Worm (Caenorhabditis elegans): ENCODE results near the gene cwp-4.

cwp-4 gene

DNA sequence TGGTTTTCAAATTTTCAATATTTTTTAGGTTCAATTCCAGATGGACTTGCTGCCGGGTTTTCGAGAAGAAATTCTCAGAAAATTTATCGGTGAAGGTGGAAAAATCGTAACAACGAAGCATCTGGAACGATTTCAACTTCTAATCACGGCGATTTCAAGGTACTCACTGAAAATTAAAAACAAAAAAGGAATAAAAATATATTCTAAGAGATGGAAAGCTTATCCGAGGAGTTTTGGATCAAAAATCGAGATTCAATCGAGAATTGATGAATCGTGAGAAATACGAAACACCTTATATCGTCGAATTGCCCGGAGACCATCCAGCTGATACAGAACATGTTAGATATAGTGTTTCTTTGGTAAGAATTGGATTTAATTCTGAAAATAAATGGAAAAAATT is 1.2 kb upstream of the cwp-4 start, which contains the start of gene K11D12.12:
Gene K11D12.12, plus strand, starts transcription at position 29 of the 400 bp plus-strand sequence.
- TF ChIP-seq snpc-4 (tag; optimal IDR thresholded peaks at IDR 0.05) (no peak), nhr-41 (GFP tag; IDR thresholded peaks at IDR 0.05) (no peak), T20F7.1 (GFP tag; optimal IDR thresholded peaks at IDR 0.05) (no peak), mdl-1 (tag; optimal IDR thresholded peaks at IDR 0.05) (no peak), ztf-11 (tag; optimal IDR thresholded peaks at IDR 0.05) (no peak), aha-1 (tag) (no peak), gei-8 (GFP tag; optimal IDR thresholded peaks at IDR 0.05) (no peak), hlh-30 (tag; optimal IDR thresholded peaks at IDR 0.05; ENCODE audit: insufficient read depth) (no peak), hlh-11 (tag; optimal IDR thresholded peaks at IDR 0.05) (no peak), F26F4.8 (GFP tag; conservative IDR thresholded peaks at IDR 0.05) (no peak), nhr-28 (tag; optimal IDR thresholded peaks at IDR 0.05) (no peak)

ce11 chrV:5064761-5065421 is 11.5 kb downstream of the cwp-4 start, which contains the start of gene mlk-1:
TSS of gene mlk-1 (minus strand) at chrV:5064811.
- no peak for TF ChIP-seq egl-27 (tag; optimal IDR thresholded peaks at IDR 0.05)
- TF ChIP-seq spr-1 (tag; optimal IDR thresholded peaks at IDR 0.05): peak; percentile 12
- peak; percentile 26 for TF ChIP-seq pqm-1 (tag; optimal IDR thresholded peaks at IDR 0.05)
- TF ChIP-seq daf-16 (GFP tag; optimal IDR thresholded peaks at IDR 0.05): no peak
- TF ChIP-seq daf-16 (tag; optimal IDR thresholded peaks at IDR 0.05): peak; percentile 31
- peak; percentile 62 for TF ChIP-seq dve-1 (tag; optimal IDR thresholded peaks at IDR 0.05; ENCODE audit: insufficient read depth)
- TF ChIP-seq hlh-30 (tag; optimal IDR thresholded peaks at IDR 0.05; ENCODE audit: insufficient read depth): peak; percentile 96
- no peak for TF ChIP-seq ceh-32 (tag; optimal IDR thresholded peaks at IDR 0.05; ENCODE audit: poor library complexity)
- TF ChIP-seq nhr-237 (tag; optimal IDR thresholded peaks at IDR 0.05): no peak
- peak; percentile 88 for TF ChIP-seq nhr-28 (tag; optimal IDR thresholded peaks at IDR 0.05)
- no peak for TF ChIP-seq mxl-2 (GFP tag; conservative IDR thresholded peaks at IDR 0.05)
- peak; percentile 34 for TF ChIP-seq mes-2 (tag; optimal IDR thresholded peaks at IDR 0.05; ENCODE audit: poor library complexity, severe bottlenecking)
- TF ChIP-seq lin-1 (GFP tag; IDR thresholded peaks at IDR 0.05): 0 out of 2 replicates have a peak, but pooled peaks have one; percentile 18
- no peak for TF ChIP-seq lin-15B (tag; optimal IDR thresholded peaks at IDR 0.05)
- TF ChIP-seq daf-12 (tag; optimal IDR thresholded peaks at IDR 0.05): no peak
- TF ChIP-seq arid-1 (GFP tag; conservative IDR thresholded peaks at IDR 0.05): peak; percentile 44; the same call in 1 of the 2 replicates
- no peak for TF ChIP-seq spr-3 (GFP tag; optimal IDR thresholded peaks at IDR 0.05)
- TF ChIP-seq unc-62 (GFP tag; optimal IDR thresholded peaks at IDR 0.05 in 1 of 2): peak in 1 of 2 experiments; percentile 99
- TF ChIP-seq unc-62 (tag; optimal IDR thresholded peaks at IDR 0.05): no peak
- TF ChIP-seq hif-1 (tag; optimal IDR thresholded peaks at IDR 0.05): peak in 1 of 2 experiments; percentile 64
- peak; percentile 54; the same call in 1 of the 2 replicates for TF ChIP-seq mdt-29 (GFP tag; IDR thresholded peaks at IDR 0.05)
- peak; percentile 77 for TF ChIP-seq hlh-11 (tag; optimal IDR thresholded peaks at IDR 0.05)
- no peak for TF ChIP-seq ZK546.5 (tag; optimal IDR thresholded peaks at IDR 0.05)
- TF ChIP-seq set-16 (GFP tag; IDR thresholded peaks at IDR 0.05): peak; percentile 46; the same call in 1 of the 2 replicates
- no peak for TF ChIP-seq pha-4 (GFP tag; IDR thresholded peaks at IDR 0.05)
- no peak for TF ChIP-seq pha-4 (tag; optimal IDR thresholded peaks at IDR 0.05)
- TF ChIP-seq saeg-2 (GFP tag; IDR thresholded peaks at IDR 0.05): no peak
- TF ChIP-seq ceh-62 (tag; optimal IDR thresholded peaks at IDR 0.05): no peak
- TF ChIP-seq fkh-10 (GFP tag; optimal IDR thresholded peaks at IDR 0.05): peak; percentile 63
- TF ChIP-seq fos-1 (tag; optimal IDR thresholded peaks at IDR 0.05): no peak
- TF ChIP-seq duxl-1 (tag; optimal IDR thresholded peaks at IDR 0.05; ENCODE audit: poor library complexity): no peak
- TF ChIP-seq nhr-6 (tag; optimal IDR thresholded peaks at IDR 0.05): peak; percentile 40
- TF ChIP-seq dmd-8 (GFP tag; IDR thresholded peaks at IDR 0.05): no peak
- TF ChIP-seq nhr-10 (tag; optimal IDR thresholded peaks at IDR 0.05): peak; percentile 36
- TF ChIP-seq aly-2 (tag; optimal IDR thresholded peaks at IDR 0.05): no peak
- TF ChIP-seq ztf-7 (tag; optimal IDR thresholded peaks at IDR 0.05): no peak
- TF ChIP-seq ztf-11 (tag; optimal IDR thresholded peaks at IDR 0.05): no peak
- peak; percentile 60 for TF ChIP-seq nhr-25 (tag; optimal IDR thresholded peaks at IDR 0.05; ENCODE audit: borderline replicate concordance, insufficient read depth)
- TF ChIP-seq lin-29 (GFP tag; IDR thresholded peaks at IDR 0.05): no peak
- peak; percentile 78 for TF ChIP-seq rbr-2 (tag; optimal IDR thresholded peaks at IDR 0.05)
- peak; percentile 15 for TF ChIP-seq dpl-1 (GFP tag; optimal IDR thresholded peaks at IDR 0.05)

All from whole organism, L4 larva.